Worm (Caenorhabditis elegans) whole organism, L2 larva: ENCODE data around the gene C23H3.2.
A peak's percentile ranks its signal among the peaks of the same experiment; 100 is the strongest.

Experiments
- C34F6.9 ChIP-seq: fragments of 150-350 bp; optimal IDR thresholded peaks from 2 replicates; lab custom pipeline; 2014; ENCODE audit warnings: missing biosample characterization, missing genetic modification characterization
- F13H6.1 ChIP-seq: sonication (generic microtip); optimal IDR thresholded peaks from 2 replicates; lab custom pipeline; 2016; ENCODE audit warnings: missing genetic modification characterization, missing compliant biosample characterization
- R02D3.7 ChIP-seq: fragments of 150-350 bp; optimal IDR thresholded peaks from 2 replicates; lab custom pipeline; 2014; ENCODE audit warnings: missing biosample characterization, missing genetic modification characterization
- Y55F3AM.14 ChIP-seq: fragments of 200-800 bp; sonication (Bioruptor generic); optimal IDR thresholded peaks from 2 replicates; lab custom pipeline; 2018; ENCODE audit warnings: mild to moderate bottlenecking, missing genetic modification characterization, missing compliant biosample characterization
- alr-1 ChIP-seq: fragments of 150-350 bp; optimal IDR thresholded peaks from 2 replicates; lab custom pipeline; 2014; ENCODE audit warnings: missing biosample characterization, missing genetic modification characterization
- ama-1 ChIP-seq: fragments of 150-350 bp; optimal IDR thresholded peaks from 2 replicates; lab custom pipeline; 2018; ENCODE audit warnings: inconsistent platforms
- blmp-1 ChIP-seq: sonication (generic microtip); optimal IDR thresholded peaks from 2 replicates; lab custom pipeline; 2017; ENCODE audit warnings: missing genetic modification characterization, mild to moderate bottlenecking, missing compliant biosample characterization, antibody characterized with exemption, moderate library complexity; ENCODE audit not compliant: insufficient read depth
- ceh-16 ChIP-seq: fragments of 150-350 bp; optimal IDR thresholded peaks from 2 replicates; lab custom pipeline; 2014; ENCODE audit warnings: missing biosample characterization, missing genetic modification characterization
- ceh-82 ChIP-seq: fragments of 150-350 bp; optimal IDR thresholded peaks from 2 replicates; lab custom pipeline; 2014; ENCODE audit warnings: missing biosample characterization, missing genetic modification characterization
- crh-2 ChIP-seq: sonication (generic microtip); optimal IDR thresholded peaks from 2 replicates; lab custom pipeline; 2017; ENCODE audit warnings: missing biosample characterization, missing genetic modification characterization
- egl-27 ChIP-seq: sonication (generic microtip); optimal IDR thresholded peaks from 3 replicates; lab custom pipeline; 2017; ENCODE audit warnings: missing biosample characterization, missing genetic modification reagents, missing genetic modification characterization
- elt-1 ChIP-seq: fragments of 150-350 bp; optimal IDR thresholded peaks from 2 replicates; lab custom pipeline; 2014; ENCODE audit warnings: missing biosample characterization, missing genetic modification characterization
- fos-1 ChIP-seq: fragments of 150-350 bp; optimal IDR thresholded peaks from 2 replicates; lab custom pipeline; 2014; ENCODE audit warnings: missing biosample characterization, missing genetic modification characterization
- lin-11 ChIP-seq: fragments of 150-350 bp; sonication (generic microtip); optimal IDR thresholded peaks from 2 replicates; lab custom pipeline; 2014; ENCODE audit warnings: missing biosample characterization, missing genetic modification characterization, inconsistent platforms, mixed read lengths
- lin-13 ChIP-seq: fragments of 150-350 bp; optimal IDR thresholded peaks from 2 replicates; lab custom pipeline; 2014; ENCODE audit warnings: missing biosample characterization, missing genetic modification reagents, missing genetic modification characterization
- lin-39 ChIP-seq: fragments of 150-350 bp; optimal IDR thresholded peaks from 2 replicates; lab custom pipeline; 2014; ENCODE audit warnings: missing biosample characterization, missing genetic modification reagents, missing genetic modification characterization
- lsy-2 ChIP-seq, 2 experiments: fragments of 150-350 bp in 1 of 2; sonication (generic microtip) in 1 of 2; optimal IDR thresholded peaks; 2 replicates each; lab custom pipeline; 2014 to 2017; ENCODE audit warnings: missing biosample characterization in 2 of 2, missing genetic modification characterization in 2 of 2
- mab-5 ChIP-seq: fragments of 150-350 bp; optimal IDR thresholded peaks from 2 replicates; lab custom pipeline; 2014; ENCODE audit warnings: missing biosample characterization, missing genetic modification characterization
- mbf-1 ChIP-seq: sonication (generic microtip); optimal IDR thresholded peaks from 2 replicates; lab custom pipeline; 2017; ENCODE audit warnings: missing biosample characterization, missing genetic modification characterization
- mdl-1 ChIP-seq, 2 experiments: fragments of 150-350 bp in 1 of 2; sonication (generic microtip) in 1 of 2; optimal IDR thresholded peaks; 2 replicates each; lab custom pipeline; 2017; ENCODE audit warnings: missing biosample characterization in 2 of 2, missing genetic modification characterization in 2 of 2
- nhr-10 ChIP-seq: sonication (generic microtip); optimal IDR thresholded peaks from 2 replicates; lab custom pipeline; 2017; ENCODE audit warnings: missing biosample characterization, missing genetic modification characterization
- nhr-11 ChIP-seq: fragments of 150-350 bp; optimal IDR thresholded peaks from 2 replicates; lab custom pipeline; 2014; ENCODE audit warnings: missing biosample characterization, missing genetic modification characterization
- nhr-12 ChIP-seq: fragments of 150-350 bp; optimal IDR thresholded peaks from 2 replicates; lab custom pipeline; 2014; ENCODE audit warnings: missing biosample characterization, missing genetic modification characterization
- nhr-129 ChIP-seq: fragments of 150-350 bp; optimal IDR thresholded peaks from 2 replicates; lab custom pipeline; 2014; ENCODE audit warnings: missing biosample characterization, missing genetic modification characterization
- nhr-21 ChIP-seq: fragments of 150-350 bp; optimal IDR thresholded peaks from 2 replicates; lab custom pipeline; 2014; ENCODE audit warnings: missing biosample characterization, missing genetic modification characterization
- nhr-23 ChIP-seq: fragments of 150-350 bp; optimal IDR thresholded peaks from 2 replicates; lab custom pipeline; 2014; ENCODE audit warnings: missing biosample characterization, missing genetic modification reagents, missing genetic modification characterization
- nhr-237 ChIP-seq: fragments of 150-350 bp; optimal IDR thresholded peaks from 2 replicates; lab custom pipeline; 2014; ENCODE audit warnings: missing biosample characterization, missing genetic modification characterization
- nhr-25 ChIP-seq: fragments of 150-350 bp; sonication (generic microtip); optimal IDR thresholded peaks from 3 replicates; lab custom pipeline; 2014; ENCODE audit warnings: missing biosample characterization, missing genetic modification characterization
- nhr-6 ChIP-seq: fragments of 150-350 bp; optimal IDR thresholded peaks from 2 replicates; lab custom pipeline; 2014; ENCODE audit warnings: missing biosample characterization, missing genetic modification characterization
- peb-1 ChIP-seq: fragments of 150-350 bp; optimal IDR thresholded peaks from 2 replicates; lab custom pipeline; 2014; ENCODE audit warnings: missing biosample characterization, missing genetic modification characterization
- sem-4 ChIP-seq: fragments of 150-350 bp; optimal IDR thresholded peaks from 2 replicates; lab custom pipeline; 2014; ENCODE audit warnings: missing biosample characterization, missing genetic modification reagents, missing genetic modification characterization
- skn-1 ChIP-seq: sonication (generic microtip); optimal IDR thresholded peaks from 2 replicates; lab custom pipeline; 2017; ENCODE audit warnings: missing biosample characterization, missing genetic modification characterization
- sma-3 ChIP-seq: sonication (generic microtip); optimal IDR thresholded peaks from 2 replicates; lab custom pipeline; 2016; ENCODE audit warnings: missing genetic modification reagents, missing genetic modification characterization, missing compliant biosample characterization
- sma-9 ChIP-seq, 2 experiments: fragments of 150-350 bp in 1 of 2; sonication (generic microtip) in 1 of 2; optimal IDR thresholded peaks; 2 replicates each; lab custom pipeline; 2014 to 2016; ENCODE audit warnings: missing genetic modification characterization in 2 of 2, mild to moderate bottlenecking in 1 of 2, missing biosample characterization in 1 of 2, missing compliant biosample characterization in 1 of 2, missing genetic modification reagents in 1 of 2, moderate library complexity in 1 of 2
- snpc-4 ChIP-seq: fragments of 150-350 bp; optimal IDR thresholded peaks from 2 replicates; lab custom pipeline; 2014; ENCODE audit warnings: missing biosample characterization, missing genetic modification characterization
- unc-39 ChIP-seq: fragments of 150-350 bp; optimal IDR thresholded peaks from 2 replicates; lab custom pipeline; 2014; ENCODE audit warnings: missing biosample characterization, missing genetic modification characterization
- unc-55 ChIP-seq: fragments of 150-350 bp; sonication (generic microtip); optimal IDR thresholded peaks from 3 replicates; lab custom pipeline; 2014; ENCODE audit warnings: missing biosample characterization, missing genetic modification reagents, missing genetic modification characterization
- unc-62 ChIP-seq: fragments of 150-350 bp; optimal IDR thresholded peaks from 2 replicates; lab custom pipeline; 2014; ENCODE audit warnings: missing biosample characterization, missing genetic modification reagents, missing genetic modification characterization
- zag-1 ChIP-seq: fragments of 150-350 bp; optimal IDR thresholded peaks from 2 replicates; lab custom pipeline; 2014; ENCODE audit warnings: missing biosample characterization, missing genetic modification characterization
- ztf-1 ChIP-seq: fragments of 200-800 bp; sonication (Bioruptor generic); conservative IDR thresholded peaks from 2 replicates; pipeline ENCODE4 v1.3.6; 2022; ENCODE audit warnings: missing genetic modification characterization, missing compliant biosample characterization
- ztf-11 ChIP-seq: sonication (generic microtip); optimal IDR thresholded peaks from 2 replicates; lab custom pipeline; 2017; ENCODE audit warnings: missing biosample characterization, missing genetic modification characterization

Gene C23H3.2

ce11 chrII:61013-61412, at the start of gene C23H3.2:
TSS of gene C23H3.2 (plus strand) at chrII:61313.
- TF ChIP-seq nhr-11 (tag; lab: Kevin White, UChicago) (no peak), C34F6.9 (tag; lab: Kevin White, UChicago) (no peak)

DNA sequence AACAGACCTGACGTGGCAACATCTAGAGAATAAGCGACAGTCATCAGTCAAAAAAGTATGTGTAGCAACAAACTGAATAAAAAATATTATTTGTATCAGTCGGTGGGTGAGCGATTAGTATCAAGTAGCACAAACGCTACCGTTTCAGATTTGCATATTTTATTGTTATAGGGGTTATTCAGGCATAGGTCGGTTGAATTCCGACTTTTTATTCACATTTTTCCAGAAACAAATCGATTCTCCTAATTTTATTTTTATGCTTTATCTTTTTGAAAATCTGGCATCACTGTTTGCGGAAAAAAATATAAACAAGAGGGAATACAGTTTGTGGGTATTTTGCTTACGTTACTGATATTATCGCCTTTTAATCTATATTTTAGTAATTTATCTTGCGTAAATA, 49.3 kb upstream of the C23H3.2 start, which contains the start of gene best-4:
Gene best-4, minus strand, starts transcription at position 101 of the 400 bp plus-strand sequence.
- TF ChIP-seq nhr-10 (tag; lab: Kevin White, UChicago) = no peak
- TF ChIP-seq ama-1 (lab: Kevin White, UChicago) = no peak
- TF ChIP-seq nhr-25 (tag; lab: Kevin White, UChicago) = no peak
- no peak for TF ChIP-seq elt-1

ce11 chrII:12685-13084, 48.4 kb upstream of the C23H3.2 start, which contains the start of gene best-3:
TSS of gene best-3 (plus strand) at chrII:12985.
- TF ChIP-seq ceh-16 (tag; lab: Kevin White, UChicago) (no peak), nhr-6 (tag; lab: Kevin White, UChicago) (no peak), egl-27 (no peak), nhr-12 (tag; lab: Kevin White, UChicago) (no peak), nhr-10 (tag; lab: Kevin White, UChicago) (no peak), sma-3 (no peak), skn-1 (tag; lab: Kevin White, UChicago) (no peak), alr-1 (tag; lab: Kevin White, UChicago) (no peak), elt-1 (no peak), zag-1 (no peak), Y55F3AM.14 (no peak), ztf-11 (no peak), nhr-129 (tag; lab: Kevin White, UChicago) (no peak), ztf-1 (no peak), nhr-23 (tag; lab: Kevin White, UChicago) (no peak), snpc-4 (tag; lab: Kevin White, UChicago) (no peak), nhr-237 (no peak), mab-5 (tag; lab: Kevin White, UChicago) (no peak), unc-62 (GFP tag; lab: Kevin White, UChicago) (no peak)

DNA sequence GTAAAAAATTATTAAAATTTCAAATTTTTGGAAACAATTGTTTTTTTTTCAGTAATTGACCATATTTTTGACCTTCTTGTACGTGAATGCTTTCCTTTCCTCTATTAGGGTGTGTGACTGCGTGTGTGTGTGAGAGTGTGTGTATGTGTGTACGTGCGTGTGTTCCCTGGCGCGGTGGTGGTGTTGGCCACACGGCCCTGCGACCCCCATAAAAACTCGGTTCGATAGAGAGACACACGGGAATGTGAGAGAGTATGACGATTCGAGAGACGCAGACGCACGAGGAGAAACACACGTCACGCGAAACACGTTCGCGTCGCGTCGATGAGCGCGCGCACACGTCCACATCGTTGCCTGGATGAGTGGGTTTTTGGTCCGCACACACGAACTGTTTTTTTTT, 42.3 kb upstream of the C23H3.2 start:
- peak; percentile 98 for TF ChIP-seq nhr-6 (tag; lab: Kevin White, UChicago)
- peak; percentile 59 for TF ChIP-seq sma-9 (GFP tag; optimal IDR thresholded peaks at IDR 0.05; lab: Kevin White, UChicago)
- no peak for TF ChIP-seq sma-9 (tag; optimal IDR thresholded peaks at IDR 0.05; lab: Kevin White, UChicago)
- TF ChIP-seq lsy-2 (tag; optimal IDR thresholded peaks at IDR 0.05; lab: Kevin White, UChicago) = peak; percentile 38 to 66
- TF ChIP-seq zag-1 = peak; percentile 41
- no peak for TF ChIP-seq lin-39 (tag; lab: Kevin White, UChicago)
- no peak for TF ChIP-seq unc-39
- TF ChIP-seq R02D3.7 (tag; lab: Kevin White, UChicago) = no peak
- TF ChIP-seq mbf-1 = no peak
- TF ChIP-seq nhr-25 (tag; lab: Kevin White, UChicago) = peak; percentile 82
- TF ChIP-seq sem-4 (tag; lab: Kevin White, UChicago) = peak; percentile 42
- TF ChIP-seq nhr-12 (tag; lab: Kevin White, UChicago) = no peak
- TF ChIP-seq fos-1 (tag; lab: Kevin White, UChicago) = peak; percentile 74
- no peak for TF ChIP-seq blmp-1
- no peak for TF ChIP-seq ztf-11
- TF ChIP-seq unc-62 (GFP tag; lab: Kevin White, UChicago) = no peak
- peak; percentile 79 for TF ChIP-seq F13H6.1 (tag; lab: Kevin White, UChicago)
- peak; percentile 93 for TF ChIP-seq crh-2 (tag; lab: Kevin White, UChicago)
- peak; percentile 82 for TF ChIP-seq unc-55
- no peak for TF ChIP-seq ztf-1
- TF ChIP-seq elt-1 = no peak
- peak; percentile 30 for TF ChIP-seq sma-3
- peak; percentile 85 for TF ChIP-seq C34F6.9 (tag; lab: Kevin White, UChicago)
- TF ChIP-seq nhr-129 (tag; lab: Kevin White, UChicago) = peak; percentile 86
- TF ChIP-seq snpc-4 (tag; lab: Kevin White, UChicago) = no peak
- no peak for TF ChIP-seq ceh-82 (tag; lab: Kevin White, UChicago)
- TF ChIP-seq lin-13 = peak; percentile 69
- peak; percentile 57 for TF ChIP-seq egl-27
- peak; percentile 40 to 83 for TF ChIP-seq mdl-1 (tag; optimal IDR thresholded peaks at IDR 0.05; lab: Kevin White, UChicago)
- no peak for TF ChIP-seq peb-1 (tag; lab: Kevin White, UChicago)
- TF ChIP-seq ceh-16 (tag; lab: Kevin White, UChicago) = no peak
- peak; percentile 32 for TF ChIP-seq lin-11
- no peak for TF ChIP-seq nhr-237
- no peak for TF ChIP-seq mab-5 (tag; lab: Kevin White, UChicago)
- TF ChIP-seq nhr-21 (tag; lab: Kevin White, UChicago) = peak; percentile 70
